Fruit fly (Drosophila melanogaster): Measurements from ENCODE around the gene CG14820.

The CG14820 gene

DNA sequence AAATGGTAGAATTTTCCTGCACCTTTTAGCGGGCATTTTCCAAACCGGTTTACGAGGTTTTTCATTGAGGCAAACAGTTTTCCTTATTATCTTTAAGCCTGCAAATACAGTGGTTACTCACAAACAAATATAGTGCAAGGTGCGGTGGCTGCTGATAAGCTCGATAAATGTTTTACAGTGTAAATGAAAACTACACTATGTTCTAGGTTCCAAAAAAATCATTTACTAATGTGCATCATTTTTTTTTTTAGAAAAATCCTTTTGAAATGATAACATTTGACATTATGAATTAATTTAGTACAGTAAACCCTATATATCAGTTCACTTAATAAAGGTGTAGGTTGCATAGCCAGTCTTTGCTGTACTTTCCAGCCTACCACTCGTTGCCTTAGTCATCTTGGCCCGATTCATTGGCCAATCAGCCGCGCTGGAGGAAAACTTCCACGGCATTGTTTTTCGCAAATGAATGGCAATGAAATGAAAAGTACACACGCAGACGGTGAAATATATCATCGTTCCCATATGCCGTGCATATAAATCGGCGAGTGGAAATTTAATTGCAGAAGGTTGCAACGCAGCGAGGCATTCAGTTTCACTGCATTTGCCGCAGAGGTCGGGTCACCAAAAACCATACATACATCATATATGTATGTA lies 45.4 kb downstream of the CG14820 start:
- no peak for TF ChIP-seq Jra (GFP tag; optimal IDR thresholded peaks at IDR 0.05)
- no peak for TF ChIP-seq HLH106 (tag; optimal IDR thresholded peaks at IDR 0.05)
- no peak for TF ChIP-seq OdsH (GFP tag; optimal IDR thresholded peaks at IDR 0.05)
- TF ChIP-seq lola (GFP tag; optimal IDR thresholded peaks at IDR 0.05) = no peak
- TF ChIP-seq Myc (optimal IDR thresholded peaks at IDR 0.05) = no peak
- TF ChIP-seq woc (GFP tag; optimal IDR thresholded peaks at IDR 0.05) = no peak
- no peak for TF ChIP-seq CG9705 (GFP tag; optimal IDR thresholded peaks at IDR 0.05)
- TF ChIP-seq Dif (GFP tag; optimal IDR thresholded peaks at IDR 0.05; ENCODE audit: partially characterized antibody) = no peak
- no peak for TF ChIP-seq dsf (GFP tag; optimal IDR thresholded peaks at IDR 0.05; ENCODE audit: borderline replicate concordance)
- TF ChIP-seq usp (GFP tag; optimal IDR thresholded peaks at IDR 0.05) = no peak
- TF ChIP-seq GATAd (GFP tag; optimal IDR thresholded peaks at IDR 0.05) = no peak
- TF ChIP-seq dl (GFP tag; optimal IDR thresholded peaks at IDR 0.05; ENCODE audit: insufficient read depth in 1 of 2, partially characterized antibody in 2 of 2) = no peak
- no peak for TF ChIP-seq ey (GFP tag; optimal IDR thresholded peaks at IDR 0.05)
- no peak for TF ChIP-seq pan (optimal IDR thresholded peaks at IDR 0.05)
- TF ChIP-seq dmrt93B (GFP tag; optimal IDR thresholded peaks at IDR 0.05) = no peak

DNA sequence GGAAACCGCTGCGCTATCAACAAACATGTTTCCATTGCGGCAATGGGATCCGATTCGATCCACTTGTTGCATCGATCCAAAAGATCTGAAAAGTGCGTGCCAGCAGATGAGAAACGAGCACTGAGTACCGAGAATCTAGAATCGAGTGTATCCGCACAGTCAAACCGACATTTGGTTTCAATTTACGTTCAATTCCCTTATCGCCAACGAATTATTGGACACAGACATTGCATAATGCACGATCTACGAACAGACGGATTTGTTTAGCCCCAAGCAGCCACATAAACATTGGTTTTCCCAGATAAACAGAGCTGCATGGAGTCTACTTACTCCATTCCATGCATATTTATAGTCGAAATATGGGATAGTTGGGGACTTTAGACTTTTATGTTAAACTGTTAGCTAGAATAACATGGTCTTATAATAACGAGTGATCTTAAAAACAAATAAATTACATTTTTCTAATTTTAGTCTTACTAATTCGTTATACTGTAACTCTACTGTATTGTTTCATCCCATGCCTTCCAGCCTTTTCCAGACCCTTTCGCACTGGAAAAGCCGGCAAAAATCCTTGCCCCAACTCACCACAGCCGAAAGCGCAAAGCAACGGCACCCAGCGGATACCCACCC lies 46.1 kb downstream of the CG14820 start:
- TF ChIP-seq sage (GFP tag; optimal IDR thresholded peaks at IDR 0.05) (no peak), jim (GFP tag; optimal IDR thresholded peaks at IDR 0.05) (no peak), Hnf4 (GFP tag; optimal IDR thresholded peaks at IDR 0.05) (no peak), sv (GFP tag; optimal IDR thresholded peaks at IDR 0.05) (no peak), CG32264 (GFP tag; optimal IDR thresholded peaks at IDR 0.05) (no peak), Myc (optimal IDR thresholded peaks at IDR 0.05) (no peak), foxo (GFP tag; optimal IDR thresholded peaks at IDR 0.05) (no peak)

DNA sequence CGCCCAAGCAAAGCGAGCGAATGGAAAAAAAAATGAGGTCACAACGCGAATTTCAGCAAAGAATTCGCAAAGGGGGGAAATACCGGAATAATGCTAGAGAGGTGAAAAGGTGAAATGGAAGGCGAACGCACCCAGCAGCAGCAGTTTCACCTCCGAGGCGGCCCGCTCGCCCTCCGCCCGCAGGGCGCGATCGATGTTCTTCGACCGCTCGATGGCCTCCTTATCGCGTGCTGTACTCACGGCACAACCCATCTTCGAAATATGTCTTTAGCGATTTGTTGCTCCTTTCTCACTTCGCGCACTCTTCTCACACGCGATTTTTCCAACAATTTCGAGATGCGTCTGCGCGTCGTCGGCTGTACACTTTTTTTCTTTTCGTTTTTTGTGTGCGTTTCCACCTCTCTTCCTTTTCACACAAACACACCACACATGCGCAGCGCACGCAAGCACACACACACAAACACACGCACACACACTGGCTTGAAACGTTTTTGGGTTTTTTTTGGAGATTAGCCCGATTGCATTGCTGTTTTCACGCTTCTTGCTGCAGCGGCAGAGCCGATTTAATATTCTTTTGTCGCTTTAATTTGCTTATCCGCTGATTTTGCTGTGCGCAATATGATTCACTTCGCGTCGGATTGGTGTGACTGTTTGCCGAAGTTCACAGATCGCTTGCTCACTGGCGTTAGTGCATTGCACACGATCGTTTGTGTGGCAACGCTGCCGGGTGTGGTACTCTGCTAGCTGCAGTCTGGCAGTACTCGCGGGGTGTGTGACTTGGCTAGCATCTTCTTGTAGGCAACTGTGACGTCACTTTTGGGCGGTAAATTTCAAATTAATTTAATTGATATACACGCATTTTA lies 46.9 kb downstream of the CG14820 start, which contains the start of gene Galphai:
Gene Galphai (minus strand): TSS at position 658 of the 863 bp plus-strand sequence.
- TF ChIP-seq Jra (GFP tag; optimal IDR thresholded peaks at IDR 0.05) (peak; percentile 26), lola (GFP tag; optimal IDR thresholded peaks at IDR 0.05) (no peak), Dif (GFP tag; optimal IDR thresholded peaks at IDR 0.05; ENCODE audit: partially characterized antibody) (no peak), CG9705 (GFP tag; optimal IDR thresholded peaks at IDR 0.05) (no peak), CrebA (GFP tag; optimal IDR thresholded peaks at IDR 0.05; ENCODE audit: borderline replicate concordance) (no peak), jim (GFP tag; optimal IDR thresholded peaks at IDR 0.05) (peak; percentile 40), Vsx2 (GFP tag; optimal IDR thresholded peaks at IDR 0.05; ENCODE audit: partially characterized antibody) (no peak), h (GFP tag; optimal IDR thresholded peaks at IDR 0.05) (peak; percentile 11), psq (GFP tag; optimal IDR thresholded peaks at IDR 0.05) (no peak), fru (GFP tag; optimal IDR thresholded peaks at IDR 0.05) (peak; percentile 18), Dfd (GFP tag; optimal IDR thresholded peaks at IDR 0.05) (no peak), OdsH (GFP tag; optimal IDR thresholded peaks at IDR 0.05) (no peak), ey (GFP tag; optimal IDR thresholded peaks at IDR 0.05) (no peak), sage (GFP tag; optimal IDR thresholded peaks at IDR 0.05) (no peak), Hnf4 (GFP tag; optimal IDR thresholded peaks at IDR 0.05) (peak; percentile 22), Sp1 (GFP tag; optimal IDR thresholded peaks at IDR 0.05) (peak; percentile 44), br (GFP tag; optimal IDR thresholded peaks at IDR 0.05) (no peak), dl (GFP tag; optimal IDR thresholded peaks at IDR 0.05; ENCODE audit: insufficient read depth in 1 of 2, partially characterized antibody in 2 of 2) (peak in 1 of 2 experiments; percentile 17), foxo (GFP tag; optimal IDR thresholded peaks at IDR 0.05) (peak in 1 of 2 experiments; percentile 16), rgr (GFP tag; optimal IDR thresholded peaks at IDR 0.05) (peak; percentile 19), N (GFP tag; optimal IDR thresholded peaks at IDR 0.05) (no peak), dsf (GFP tag; optimal IDR thresholded peaks at IDR 0.05; ENCODE audit: borderline replicate concordance) (no peak), woc (GFP tag; optimal IDR thresholded peaks at IDR 0.05) (no peak), HLH106 (tag; optimal IDR thresholded peaks at IDR 0.05) (peak; percentile 21), Myc (optimal IDR thresholded peaks at IDR 0.05) (peak; percentile 6), Rel (GFP tag; optimal IDR thresholded peaks at IDR 0.05) (no peak), Rel (tag; optimal IDR thresholded peaks at IDR 0.05) (peak; percentile 95), brk (GFP tag; optimal IDR thresholded peaks at IDR 0.05) (no peak), Abd-B (GFP tag; optimal IDR thresholded peaks at IDR 0.05) (no peak)

Data from whole organism, wandering third instar larva.